Fruit fly (Drosophila melanogaster): ENCODE results near the gene CG13733.

- TF ChIP-seq Hr78 (GFP tag; optimal IDR thresholded peaks at IDR 0.05) (no peak), ey (GFP tag; optimal IDR thresholded peaks at IDR 0.05) (no peak), tai (GFP tag; optimal IDR thresholded peaks at IDR 0.05) (no peak), Hr83 (GFP tag; optimal IDR thresholded peaks at IDR 0.05; ENCODE audit: poor library complexity, severe bottlenecking) (no peak), dl (GFP tag; optimal IDR thresholded peaks at IDR 0.05; ENCODE audit: insufficient read depth in 1 of 2, partially characterized antibody in 2 of 2) (no peak), usp (GFP tag; optimal IDR thresholded peaks at IDR 0.05) (no peak)
Measured at dm6 chr3L:17462474-17462873, 16.3 kb downstream of the CG13733 start.
